Worm (Caenorhabditis elegans) whole organism, L1 larva: ENCODE data around the gene F39G3.5.
A peak's percentile ranks its signal among the peaks of the same experiment; 100 is the strongest.

Source experiments
- C34B4.2 ChIP-seq: sonication (generic microtip); optimal IDR thresholded peaks from 2 replicates; lab custom pipeline; 2017; ENCODE audit warnings: mild to moderate bottlenecking, missing genetic modification characterization, missing compliant biosample characterization
- F16B12.6 ChIP-seq: fragments of 150-350 bp; optimal IDR thresholded peaks from 2 replicates; lab custom pipeline; 2014; ENCODE audit warnings: missing biosample characterization, missing genetic modification characterization
- blmp-1 ChIP-seq: fragments of 150-350 bp; optimal IDR thresholded peaks from 2 replicates; lab custom pipeline; 2014; ENCODE audit warnings: missing biosample characterization, missing genetic modification characterization
- ceh-8 ChIP-seq: fragments of 200-800 bp; sonication (Bioruptor generic); optimal IDR thresholded peaks from 2 replicates; lab custom pipeline; 2018; ENCODE audit warnings: mild to moderate bottlenecking, missing genetic modification characterization, moderate library complexity, missing compliant biosample characterization
- ceh-90 ChIP-seq: sonication (generic microtip); optimal IDR thresholded peaks from 2 replicates; lab custom pipeline; 2016; ENCODE audit warnings: missing genetic modification characterization, missing compliant biosample characterization
- dsc-1 ChIP-seq: sonication (generic microtip); optimal IDR thresholded peaks from 2 replicates; lab custom pipeline; 2016; ENCODE audit warnings: mild to moderate bottlenecking, missing genetic modification characterization, missing compliant biosample characterization
- efl-1 ChIP-seq, 4 experiments: fragments of 150-350 bp; optimal IDR thresholded peaks in 3 of 4; peaks in 1 of 4; 1 replicate in 1 of 4; 2 replicates in 3 of 4; lab custom pipeline; 2014; ENCODE audit warnings: missing biosample characterization in 2 of 4, missing genetic modification characterization in 2 of 4, missing genetic modification reagents in 2 of 4
- efl-3 ChIP-seq: fragments of 200-800 bp; sonication (Bioruptor generic); optimal IDR thresholded peaks from 2 replicates; lab custom pipeline; 2018; ENCODE audit warnings: mild to moderate bottlenecking, missing genetic modification characterization, missing compliant biosample characterization
- egl-13 ChIP-seq: sonication (generic microtip); optimal IDR thresholded peaks from 2 replicates; lab custom pipeline; 2016; ENCODE audit warnings: missing genotype, missing genetic modification reagents, missing genetic modification characterization, missing compliant biosample characterization
- egl-27 ChIP-seq, 2 experiments: fragments of 150-350 bp in 1 of 2; sonication (generic microtip); optimal IDR thresholded peaks; 3 replicates each; lab custom pipeline; 2017 to 2018; ENCODE audit warnings: missing biosample characterization in 2 of 2, missing genetic modification characterization in 2 of 2, missing genetic modification reagents in 2 of 2
- elt-2 ChIP-seq: sonication (generic microtip); optimal IDR thresholded peaks from 2 replicates; lab custom pipeline; 2016; ENCODE audit warnings: missing genetic modification characterization, mild to moderate bottlenecking, inconsistent platforms, missing compliant biosample characterization, missing genetic modification reagents
- elt-3 ChIP-seq, 6 experiments: fragments of 150-350 bp in 1 of 6; sonication (generic microtip); optimal IDR thresholded peaks; 2 replicates each; lab custom pipeline; 2017 to 2018; ENCODE audit warnings: missing biosample characterization in 6 of 6, missing genetic modification characterization in 6 of 6, inconsistent platforms in 1 of 6
- fkh-4 ChIP-seq: sonication (generic microtip); optimal IDR thresholded peaks from 2 replicates; lab custom pipeline; 2016; ENCODE audit warnings: missing compliant biosample characterization, missing genetic modification characterization, borderline replicate concordance
- grh-1 ChIP-seq: fragments of 200-800 bp; sonication (Bioruptor generic); IDR thresholded peaks from 2 replicates; pipeline ENCODE4 v1.3.6; 2022; ENCODE audit warnings: missing genetic modification reagents, missing genetic modification characterization, missing compliant biosample characterization
- hlh-17 ChIP-seq: fragments of 200-800 bp; sonication (Bioruptor generic); optimal IDR thresholded peaks from 2 replicates; lab custom pipeline; 2018; ENCODE audit warnings: missing genetic modification characterization, mild to moderate bottlenecking, missing compliant biosample characterization, moderate library complexity, borderline replicate concordance
- hlh-4 ChIP-seq: sonication (generic microtip); optimal IDR thresholded peaks from 2 replicates; lab custom pipeline; 2016; ENCODE audit warnings: mild to moderate bottlenecking, missing genetic modification characterization, missing compliant biosample characterization
- hpl-2 ChIP-seq: fragments of 150-350 bp; optimal IDR thresholded peaks from 2 replicates; lab custom pipeline; 2014; ENCODE audit warnings: missing biosample characterization, missing genetic modification reagents, missing genetic modification characterization
- irx-1 ChIP-seq: sonication (generic microtip); optimal IDR thresholded peaks from 2 replicates; lab custom pipeline; 2016; ENCODE audit warnings: missing genetic modification characterization, missing compliant biosample characterization
- isw-1 ChIP-seq: fragments of 200-800 bp; sonication (Bioruptor generic); IDR thresholded peaks from 2 replicates; pipeline ENCODE4 v1.3.6; 2022; ENCODE audit warnings: missing genetic modification characterization, missing compliant biosample characterization
- lin-14 ChIP-seq: fragments of 200-800 bp; sonication (Bioruptor generic); optimal IDR thresholded peaks from 2 replicates; lab custom pipeline; 2018; ENCODE audit warnings: mild to moderate bottlenecking, missing genetic modification characterization, moderate library complexity, missing compliant biosample characterization
- lin-39 ChIP-seq: fragments of 150-350 bp; optimal IDR thresholded peaks from 2 replicates; lab custom pipeline; 2014; ENCODE audit warnings: missing biosample characterization, missing genetic modification reagents, missing genetic modification characterization
- lir-3 ChIP-seq: sonication (generic microtip); optimal IDR thresholded peaks from 2 replicates; lab custom pipeline; 2016; ENCODE audit warnings: mild to moderate bottlenecking, missing genetic modification characterization, moderate library complexity, missing compliant biosample characterization; ENCODE audit not compliant: poor library complexity
- lsy-2 ChIP-seq, 2 experiments: fragments of 150-350 bp; optimal IDR thresholded peaks; 2 replicates each; lab custom pipeline; 2014; ENCODE audit warnings: missing biosample characterization in 2 of 2, missing genetic modification characterization in 2 of 2
- mab-9 ChIP-seq: fragments of 200-800 bp; sonication (Bioruptor generic); IDR thresholded peaks from 2 replicates; pipeline ENCODE4 v1.3.6; 2022; ENCODE audit warnings: missing genetic modification reagents, missing genetic modification characterization, missing compliant biosample characterization
- mdl-1 ChIP-seq, 2 experiments: fragments of 150-350 bp; optimal IDR thresholded peaks; 2 replicates each; lab custom pipeline; 2014 to 2017; ENCODE audit warnings: missing biosample characterization in 2 of 2, missing genetic modification characterization in 2 of 2, inconsistent platforms in 1 of 2
- mef-2 ChIP-seq: fragments of 150-350 bp; optimal IDR thresholded peaks from 2 replicates; lab custom pipeline; 2014; ENCODE audit warnings: missing biosample characterization, missing genetic modification characterization
- nhr-71 ChIP-seq: sonication (generic microtip); optimal IDR thresholded peaks from 2 replicates; lab custom pipeline; 2016; ENCODE audit warnings: mild to moderate bottlenecking, missing genetic modification characterization, moderate library complexity, missing compliant biosample characterization
- nhr-76 ChIP-seq: sonication (generic microtip); optimal IDR thresholded peaks from 2 replicates; lab custom pipeline; 2017; ENCODE audit warnings: missing biosample characterization, missing genetic modification characterization
- nhr-77 ChIP-seq: fragments of 150-350 bp; optimal IDR thresholded peaks from 2 replicates; lab custom pipeline; 2014; ENCODE audit warnings: missing biosample characterization, missing genetic modification characterization
- nhr-84 ChIP-seq: sonication (generic microtip); optimal IDR thresholded peaks from 2 replicates; lab custom pipeline; 2017; ENCODE audit warnings: missing biosample characterization, missing genetic modification characterization
- pag-3 ChIP-seq: sonication (generic microtip); optimal IDR thresholded peaks from 2 replicates; lab custom pipeline; 2017; ENCODE audit warnings: missing genetic modification characterization, mild to moderate bottlenecking, missing compliant biosample characterization, antibody characterized with exemption, borderline replicate concordance; ENCODE audit not compliant: insufficient read depth
- rnt-1 ChIP-seq: sonication (generic microtip); optimal IDR thresholded peaks from 2 replicates; lab custom pipeline; 2016; ENCODE audit warnings: mild to moderate bottlenecking, missing genetic modification characterization, moderate library complexity, missing compliant biosample characterization
- skn-1 ChIP-seq: fragments of 150-350 bp; optimal IDR thresholded peaks from 2 replicates; lab custom pipeline; 2014; ENCODE audit warnings: missing biosample characterization, missing genetic modification characterization
- snpc-4 ChIP-seq: fragments of 150-350 bp; optimal IDR thresholded peaks from 2 replicates; lab custom pipeline; 2014; ENCODE audit warnings: missing biosample characterization, missing genetic modification characterization
- sox-4 ChIP-seq: sonication (generic microtip); optimal IDR thresholded peaks from 2 replicates; lab custom pipeline; 2016; ENCODE audit warnings: missing genetic modification characterization, missing compliant biosample characterization
- swsn-7 ChIP-seq: sonication (generic microtip); optimal IDR thresholded peaks from 2 replicates; lab custom pipeline; 2016; ENCODE audit warnings: missing genetic modification characterization, missing compliant biosample characterization
- tlp-1 ChIP-seq: fragments of 150-350 bp; optimal IDR thresholded peaks from 2 replicates; lab custom pipeline; 2014; ENCODE audit warnings: missing biosample characterization, missing genetic modification characterization
- unc-130 ChIP-seq: fragments of 150-350 bp; optimal IDR thresholded peaks from 2 replicates; lab custom pipeline; 2017; ENCODE audit warnings: missing biosample characterization, missing genetic modification characterization, inconsistent platforms
- unc-86 ChIP-seq: sonication (generic microtip); optimal IDR thresholded peaks from 2 replicates; lab custom pipeline; 2016; ENCODE audit warnings: missing genetic modification characterization, missing compliant biosample characterization
- unc-98 ChIP-seq: fragments of 200-800 bp; sonication (Bioruptor generic); IDR thresholded peaks from 2 replicates; pipeline ENCODE4 v1.3.6; 2022; ENCODE audit warnings: missing genetic modification characterization, missing compliant biosample characterization
- vab-15 ChIP-seq: sonication (generic microtip); optimal IDR thresholded peaks from 2 replicates; lab custom pipeline; 2017; ENCODE audit warnings: missing genotype, mild to moderate bottlenecking, missing genetic modification characterization, missing compliant biosample characterization
- zag-1 ChIP-seq: fragments of 150-350 bp; optimal IDR thresholded peaks from 2 replicates; lab custom pipeline; 2014; ENCODE audit warnings: missing biosample characterization, missing genetic modification characterization
- zip-4 ChIP-seq: fragments of 200-800 bp; sonication (Bioruptor generic); optimal IDR thresholded peaks from 2 replicates; lab custom pipeline; 2018; ENCODE audit warnings: mild to moderate bottlenecking, missing genetic modification characterization, moderate library complexity, missing compliant biosample characterization

F39G3.5 gene

ce11 chrV:4731154-4731961, 8.9 kb downstream of the F39G3.5 start, which contains the start of gene F39G3.3 (continued):
- TF ChIP-seq lin-39 (tag; lab: Kevin White, UChicago), result peak; percentile 81
- TF ChIP-seq lin-14 (GFP tag; lab: Kevin White, UChicago), result peak; percentile 50
- no peak for TF ChIP-seq pag-3 (tag; lab: Kevin White, UChicago)
- no peak for TF ChIP-seq ceh-90 (tag; lab: Kevin White, UChicago)
- no peak for TF ChIP-seq sox-4 (tag; lab: Kevin White, UChicago)
- TF ChIP-seq vab-15 (tag; lab: Kevin White, UChicago), result peak; percentile 36
- peak; percentile 30 for TF ChIP-seq elt-2 (tag; lab: Kevin White, UChicago)
- peak; percentile 58 to 63 for TF ChIP-seq lsy-2 (tag; optimal IDR thresholded peaks at IDR 0.05; lab: Kevin White, UChicago)
- TF ChIP-seq hlh-4 (tag; lab: Kevin White, UChicago), result no peak
- TF ChIP-seq nhr-76 (tag; lab: Kevin White, UChicago), result no peak
- TF ChIP-seq swsn-7 (tag; lab: Kevin White, UChicago), result peak; percentile 66
- TF ChIP-seq nhr-84 (tag; lab: Kevin White, UChicago), result no peak
- TF ChIP-seq efl-3 (GFP tag; lab: Kevin White, UChicago), result no peak
- peak; percentile 6; the same call in 1 of the 2 replicates for TF ChIP-seq isw-1 (GFP tag; lab: Robert Waterston, UW)
- TF ChIP-seq hlh-17 (GFP tag; lab: Kevin White, UChicago), result no peak
- TF ChIP-seq egl-13 (tag; lab: Kevin White, UChicago), result peak; percentile 29
- TF ChIP-seq nhr-77 (tag; lab: Kevin White, UChicago), result no peak
- TF ChIP-seq egl-27 (tag; optimal IDR thresholded peaks at IDR 0.05; lab: Kevin White, UChicago), result no peak
- peak; percentile 42 for TF ChIP-seq irx-1 (tag; lab: Kevin White, UChicago)
- TF ChIP-seq zip-4 (GFP tag; lab: Kevin White, UChicago), result no peak
- TF ChIP-seq skn-1 (tag; lab: Kevin White, UChicago), result peak; percentile 74
- peak in 1 of 6 experiments; percentile 10 for TF ChIP-seq elt-3 (tag; optimal IDR thresholded peaks at IDR 0.05; lab: Kevin White, UChicago)
- no peak for TF ChIP-seq zag-1
- peak; percentile 4 for TF ChIP-seq hpl-2
- peak; percentile 38 for TF ChIP-seq unc-86 (tag; lab: Kevin White, UChicago)
- no peak for TF ChIP-seq grh-1 (GFP tag; lab: Robert Waterston, UW)
- TF ChIP-seq ceh-8, result no peak
- TF ChIP-seq mab-9 (GFP tag; lab: Robert Waterston, UW), result no peak
- peak; percentile 81 for TF ChIP-seq rnt-1
- TF ChIP-seq unc-98 (GFP tag; lab: Robert Waterston, UW), result no peak
- TF ChIP-seq tlp-1 (tag; lab: Kevin White, UChicago), result no peak
- no peak for TF ChIP-seq mef-2 (tag; lab: Kevin White, UChicago)
- TF ChIP-seq dsc-1 (tag; lab: Kevin White, UChicago), result peak; percentile 73
- peak; percentile 75 for TF ChIP-seq nhr-71 (tag; lab: Kevin White, UChicago)
- peak; percentile 46 for TF ChIP-seq blmp-1

ce11 chrV:4733952-4734351, 11.5 kb downstream of the F39G3.5 start:
- TF ChIP-seq elt-3 (tag; optimal IDR thresholded peaks at IDR 0.05; lab: Kevin White, UChicago) (no peak), fkh-4 (no peak), dsc-1 (tag; lab: Kevin White, UChicago) (no peak), lin-14 (GFP tag; lab: Kevin White, UChicago) (no peak), unc-98 (GFP tag; lab: Robert Waterston, UW) (no peak), snpc-4 (tag; lab: Kevin White, UChicago) (no peak), blmp-1 (no peak), mdl-1 (tag; optimal IDR thresholded peaks at IDR 0.05; lab: Kevin White, UChicago) (no peak), lir-3 (no peak), C34B4.2 (no peak), nhr-76 (tag; lab: Kevin White, UChicago) (no peak), ceh-8 (no peak), efl-1 (optimal IDR thresholded peaks at IDR 0.05; lab: Kevin White, UChicago) (no peak), efl-1 (GFP tag; optimal IDR thresholded peaks at IDR 0.05 in 1 of 2; lab: Kevin White, UChicago) (no peak), F16B12.6 (tag; lab: Kevin White, UChicago) (no peak), tlp-1 (tag; lab: Kevin White, UChicago) (no peak), nhr-71 (tag; lab: Kevin White, UChicago) (no peak), unc-130 (tag; lab: Kevin White, UChicago) (no peak), elt-2 (tag; lab: Kevin White, UChicago) (no peak)
- TF ChIP-seq, all 84 proteins: peak for 0
